Worm (Caenorhabditis elegans) whole organism, late embryonic: ENCODE data around the gene ZK596.3.

ENCODE experiments used
- C08G9.2 ChIP-seq: sonication (generic microtip); optimal IDR thresholded peaks from 2 replicates; lab custom pipeline; 2016; ENCODE audit warnings: mild to moderate bottlenecking, missing genetic modification characterization, moderate library complexity, missing compliant biosample characterization
- C38D4.7 ChIP-seq: fragments of 200-800 bp; sonication (Bioruptor generic); optimal IDR thresholded peaks from 2 replicates; lab custom pipeline; 2018; ENCODE audit warnings: mild to moderate bottlenecking, missing genetic modification characterization, moderate library complexity, missing compliant biosample characterization
- F13H6.1 ChIP-seq: sonication (generic microtip); optimal IDR thresholded peaks from 2 replicates; lab custom pipeline; 2016; ENCODE audit warnings: missing genetic modification characterization, missing compliant biosample characterization
- T23F11.4 ChIP-seq: fragments of 200-800 bp; sonication (Bioruptor generic); optimal IDR thresholded peaks from 2 replicates; lab custom pipeline; 2018; ENCODE audit warnings: mild to moderate bottlenecking, missing genetic modification characterization, missing compliant biosample characterization
- ahr-1 ChIP-seq: sonication (generic microtip); optimal IDR thresholded peaks from 2 replicates; lab custom pipeline; 2016; ENCODE audit warnings: missing genetic modification characterization, missing compliant biosample characterization
- ama-1 ChIP-seq: fragments of 150-350 bp; optimal IDR thresholded peaks from 2 replicates; lab custom pipeline; 2014
- ceh-14 ChIP-seq: sonication (generic microtip); optimal IDR thresholded peaks from 2 replicates; lab custom pipeline; 2016; ENCODE audit warnings: missing genotype, missing genetic modification characterization, missing compliant biosample characterization
- ceh-18 ChIP-seq: sonication (generic microtip); optimal IDR thresholded peaks from 2 replicates; lab custom pipeline; 2016; ENCODE audit warnings: missing genetic modification characterization, missing compliant biosample characterization
- ceh-31 ChIP-seq: sonication (generic microtip); optimal IDR thresholded peaks from 2 replicates; lab custom pipeline; 2016; ENCODE audit warnings: missing genetic modification characterization, missing compliant biosample characterization
- ceh-34 ChIP-seq: sonication (generic microtip); optimal IDR thresholded peaks from 2 replicates; lab custom pipeline; 2016; ENCODE audit warnings: mild to moderate bottlenecking, missing genetic modification characterization, missing compliant biosample characterization
- ceh-45 ChIP-seq: fragments of 200-800 bp; sonication (Bioruptor generic); IDR thresholded peaks from 2 replicates; pipeline ENCODE4 v1.3.6; 2022; ENCODE audit warnings: missing genetic modification reagents, missing genetic modification characterization, missing compliant biosample characterization
- elt-2 ChIP-seq: sonication (generic microtip); optimal IDR thresholded peaks from 2 replicates; lab custom pipeline; 2016; ENCODE audit warnings: missing genetic modification reagents, missing genetic modification characterization, missing compliant biosample characterization
- fax-1 ChIP-seq: sonication (generic microtip); optimal IDR thresholded peaks from 2 replicates; lab custom pipeline; 2016; ENCODE audit warnings: missing genotype, missing genetic modification characterization, missing compliant biosample characterization
- fkh-6 ChIP-seq: sonication (generic microtip); optimal IDR thresholded peaks from 2 replicates; lab custom pipeline; 2016; ENCODE audit warnings: missing genetic modification characterization, missing compliant biosample characterization
- gmeb-2 ChIP-seq: sonication (generic microtip); optimal IDR thresholded peaks from 2 replicates; lab custom pipeline; 2016; ENCODE audit warnings: missing genetic modification characterization, inconsistent platforms, missing compliant biosample characterization
- hlh-13 ChIP-seq: fragments of 200-800 bp; sonication (Bioruptor generic); optimal IDR thresholded peaks from 2 replicates; lab custom pipeline; 2018; ENCODE audit warnings: mild to moderate bottlenecking, missing genetic modification characterization, missing compliant biosample characterization
- hlh-15 ChIP-seq: sonication (generic microtip); optimal IDR thresholded peaks from 2 replicates; lab custom pipeline; 2016; ENCODE audit warnings: missing genetic modification characterization, missing compliant biosample characterization
- hlh-30 ChIP-seq: sonication (generic microtip); optimal IDR thresholded peaks from 2 replicates; lab custom pipeline; 2017; ENCODE audit warnings: antibody characterized with exemption, missing genetic modification characterization, missing compliant biosample characterization; ENCODE audit not compliant: insufficient read depth
- hlh-6 ChIP-seq: sonication (generic microtip); optimal IDR thresholded peaks from 2 replicates; lab custom pipeline; 2016; ENCODE audit warnings: missing genotype, missing genetic modification characterization, missing compliant biosample characterization
- hlh-8 ChIP-seq: sonication (generic microtip); optimal IDR thresholded peaks from 2 replicates; lab custom pipeline; 2016; ENCODE audit warnings: missing genotype, missing genetic modification characterization, missing compliant biosample characterization
- madf-2 ChIP-seq: sonication (generic microtip); optimal IDR thresholded peaks from 2 replicates; lab custom pipeline; 2017; ENCODE audit warnings: missing genetic modification characterization, missing compliant biosample characterization
- nhr-11 ChIP-seq: fragments of 150-350 bp; optimal IDR thresholded peaks from 2 replicates; lab custom pipeline; 2014; ENCODE audit warnings: missing biosample characterization, missing genetic modification characterization
- nhr-232 ChIP-seq: sonication (generic microtip); optimal IDR thresholded peaks from 2 replicates; lab custom pipeline; 2016; ENCODE audit warnings: missing genetic modification characterization, missing compliant biosample characterization
- npax-4 ChIP-seq: sonication (generic microtip); optimal IDR thresholded peaks from 2 replicates; lab custom pipeline; 2016; ENCODE audit warnings: missing genetic modification characterization, missing compliant biosample characterization
- odd-2 ChIP-seq: sonication (generic microtip); optimal IDR thresholded peaks from 2 replicates; lab custom pipeline; 2017; ENCODE audit warnings: antibody characterized with exemption, mild to moderate bottlenecking, missing genetic modification characterization, missing compliant biosample characterization
- pag-3 ChIP-seq: sonication (generic microtip); optimal IDR thresholded peaks from 2 replicates; lab custom pipeline; 2016; ENCODE audit warnings: missing compliant biosample characterization, missing genetic modification characterization, borderline replicate concordance
- pha-2 ChIP-seq: sonication (generic microtip); optimal IDR thresholded peaks from 2 replicates; lab custom pipeline; 2017; ENCODE audit warnings: mild to moderate bottlenecking, missing genetic modification characterization, missing compliant biosample characterization
- pha-4 ChIP-seq: fragments of 150-350 bp; optimal IDR thresholded peaks from 2 replicates; lab custom pipeline; 2018; ENCODE audit warnings: missing biosample characterization, missing genetic modification reagents, missing genetic modification characterization
- pros-1 ChIP-seq: fragments of 150-350 bp; optimal IDR thresholded peaks from 2 replicates; lab custom pipeline; 2014; ENCODE audit warnings: missing biosample characterization, missing genetic modification reagents, missing genetic modification characterization
- ref-2 ChIP-seq: sonication (generic microtip); optimal IDR thresholded peaks from 2 replicates; lab custom pipeline; 2016; ENCODE audit warnings: missing genetic modification characterization, missing compliant biosample characterization
- sox-2 ChIP-seq: fragments of 200-800 bp; sonication (Bioruptor generic); IDR thresholded peaks from 2 replicates; pipeline ENCODE4 v1.3.6; 2022; ENCODE audit warnings: missing genetic modification reagents, missing genetic modification characterization, missing compliant biosample characterization
- sox-4 ChIP-seq: sonication (generic microtip); optimal IDR thresholded peaks from 2 replicates; lab custom pipeline; 2017; ENCODE audit warnings: mild to moderate bottlenecking, missing genetic modification characterization, inconsistent platforms, missing compliant biosample characterization
- tbx-7 ChIP-seq: sonication (generic microtip); optimal IDR thresholded peaks from 2 replicates; lab custom pipeline; 2016; ENCODE audit warnings: missing genotype, missing genetic modification characterization, missing compliant biosample characterization
- ttx-3 ChIP-seq: sonication (generic microtip); optimal IDR thresholded peaks from 2 replicates; lab custom pipeline; 2016; ENCODE audit warnings: missing genetic modification reagents, missing genetic modification characterization, missing compliant biosample characterization
- unc-42 ChIP-seq: sonication (generic microtip); optimal IDR thresholded peaks from 2 replicates; lab custom pipeline; 2016; ENCODE audit warnings: missing genotype, missing genetic modification characterization, missing compliant biosample characterization
- unc-86 ChIP-seq: sonication (generic microtip); optimal IDR thresholded peaks from 2 replicates; lab custom pipeline; 2016; ENCODE audit warnings: missing genetic modification characterization, missing compliant biosample characterization
- ztf-16 ChIP-seq: sonication (generic microtip); optimal IDR thresholded peaks from 2 replicates; lab custom pipeline; 2017; ENCODE audit warnings: missing genetic modification characterization, missing compliant biosample characterization

Gene ZK596.3

DNA sequence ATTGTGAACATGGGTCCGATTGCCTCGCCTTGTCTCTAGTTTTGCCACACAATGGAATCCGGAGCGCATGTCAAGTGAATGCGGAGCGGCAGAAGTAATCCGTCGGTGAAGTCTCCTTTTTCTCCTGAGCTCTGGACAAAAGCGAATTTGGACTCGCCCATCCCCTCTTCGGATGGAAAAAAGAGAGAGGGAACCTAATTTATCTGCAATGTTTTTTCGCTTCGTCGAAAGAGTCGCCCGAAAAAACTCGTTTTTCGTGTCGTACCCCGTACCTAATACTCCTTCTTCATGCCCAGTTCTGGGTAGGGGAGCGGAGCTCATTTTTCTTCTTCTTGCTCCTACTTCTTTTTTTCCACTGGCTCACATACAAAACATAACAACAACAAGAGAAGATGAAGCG is 34.0 kb downstream of the ZK596.3 start:
- TF ChIP-seq C38D4.7 (GFP tag; lab: Kevin White, UChicago) (no peak), gmeb-2 (no peak), elt-2 (tag; lab: Kevin White, UChicago) (no peak), hlh-15 (tag; lab: Kevin White, UChicago) (no peak), unc-42 (tag; lab: Kevin White, UChicago) (peak; percentile 70), fax-1 (tag; lab: Kevin White, UChicago) (no peak), ama-1 (lab: Kevin White, UChicago) (no peak)
- TF ChIP-seq, all 69 proteins: peak for 1

- TF ChIP-seq unc-86 (tag; lab: Kevin White, UChicago), result no peak
- TF ChIP-seq pha-2 (tag; lab: Kevin White, UChicago), result peak; percentile 5
- peak; percentile 79 for TF ChIP-seq ceh-34
These were observed 34.5 kb downstream of the ZK596.3 start for ce11 chrIV:10869642-10870041.

ce11 chrIV:10868629-10869251 is 35.4 kb downstream of the ZK596.3 start, which contains the start of gene F13E9.11:
TSS of gene F13E9.11 (minus strand) at chrIV:10869135.
- no peak for TF ChIP-seq ceh-34
- no peak for TF ChIP-seq npax-4 (tag; lab: Kevin White, UChicago)
- TF ChIP-seq T23F11.4, result no peak
- no peak for TF ChIP-seq ref-2 (tag; lab: Kevin White, UChicago)
- no peak for TF ChIP-seq gmeb-2
- TF ChIP-seq pros-1 (tag; lab: Kevin White, UChicago), result no peak
- no peak for TF ChIP-seq pha-4 (tag; lab: Kevin White, UChicago)
- peak; percentile 40 for TF ChIP-seq fax-1 (tag; lab: Kevin White, UChicago)
- TF ChIP-seq madf-2, result no peak
- TF ChIP-seq tbx-7, result no peak
- TF ChIP-seq ceh-18 (tag; lab: Kevin White, UChicago), result no peak
- TF ChIP-seq hlh-30 (tag; lab: Kevin White, UChicago), result no peak
- no peak for TF ChIP-seq C08G9.2 (tag; lab: Kevin White, UChicago)
- TF ChIP-seq fkh-6 (tag; lab: Kevin White, UChicago), result no peak
- peak; percentile 38 for TF ChIP-seq pag-3
- TF ChIP-seq hlh-6 (tag; lab: Kevin White, UChicago), result peak; percentile 65
- TF ChIP-seq unc-86 (tag; lab: Kevin White, UChicago), result no peak
- no peak for TF ChIP-seq ttx-3 (tag; lab: Kevin White, UChicago)
- TF ChIP-seq odd-2 (tag; lab: Kevin White, UChicago), result no peak
- peak; percentile 61 for TF ChIP-seq unc-42 (tag; lab: Kevin White, UChicago)
- no peak for TF ChIP-seq hlh-8 (tag; lab: Kevin White, UChicago)
- no peak for TF ChIP-seq sox-4 (tag; lab: Kevin White, UChicago)
- TF ChIP-seq ceh-14 (tag; lab: Kevin White, UChicago), result peak; percentile 23
- TF ChIP-seq nhr-232, result no peak
- no peak for TF ChIP-seq C38D4.7 (GFP tag; lab: Kevin White, UChicago)
- no peak for TF ChIP-seq sox-2 (GFP tag; lab: Robert Waterston, UW)
- TF ChIP-seq hlh-13 (GFP tag; lab: Kevin White, UChicago), result no peak
- no peak for TF ChIP-seq F13H6.1 (tag; lab: Kevin White, UChicago)
- no peak for TF ChIP-seq nhr-11
- no peak for TF ChIP-seq ahr-1 (tag; lab: Kevin White, UChicago)
- peak; percentile 55 for TF ChIP-seq ceh-31 (tag; lab: Kevin White, UChicago)
- TF ChIP-seq, all 69 proteins: peak for 6

DNA sequence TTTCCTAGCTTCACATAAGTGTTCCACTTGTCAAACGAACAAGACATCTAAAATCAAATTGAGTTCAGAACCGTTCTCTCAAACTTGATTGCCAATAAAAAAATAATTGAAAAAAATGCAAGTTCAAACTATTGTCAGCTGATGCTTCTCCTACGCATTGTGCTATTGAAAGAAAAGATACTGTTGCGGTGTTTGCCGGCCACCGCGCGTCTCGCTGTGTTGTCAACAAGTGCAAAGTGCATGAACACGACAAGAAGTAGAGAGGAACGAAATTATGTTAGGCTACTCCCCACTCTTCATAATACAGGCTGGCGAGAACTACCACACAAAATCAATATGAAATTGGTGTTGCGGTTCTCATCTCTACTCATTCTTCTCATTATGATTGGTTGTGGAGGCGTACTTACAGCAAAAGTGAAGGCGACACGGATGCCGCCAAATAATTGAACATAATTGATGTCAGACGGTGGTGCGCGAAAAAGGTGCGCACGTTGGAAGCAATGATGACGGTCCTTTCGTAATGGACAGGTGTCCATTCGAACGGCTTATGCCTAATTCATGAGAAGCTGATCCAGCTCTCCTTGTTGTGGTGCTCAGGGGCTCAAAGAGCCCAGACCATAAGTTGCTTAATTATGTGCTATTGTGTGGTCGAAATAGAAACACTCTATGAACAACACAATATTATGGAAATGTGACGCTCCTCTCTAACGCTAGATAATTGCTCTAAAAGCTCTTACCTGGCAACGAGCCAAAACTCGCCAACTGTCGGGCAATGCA is 36.6 kb downstream of the ZK596.3 start:
- TF ChIP-seq ref-2 (tag; lab: Kevin White, UChicago) (peak; percentile 37), ceh-45 (GFP tag; lab: Robert Waterston, UW) (peak; percentile 10; the same call in 1 of the 2 replicates), ztf-16 (tag; lab: Kevin White, UChicago) (no peak), ttx-3 (tag; lab: Kevin White, UChicago) (no peak), ceh-31 (tag; lab: Kevin White, UChicago) (peak; percentile 62), sox-2 (GFP tag; lab: Robert Waterston, UW) (peak; percentile 52)
